Fruit fly (Drosophila melanogaster): ENCODE results near the gene CG34150.

CG34150 gene

DNA sequence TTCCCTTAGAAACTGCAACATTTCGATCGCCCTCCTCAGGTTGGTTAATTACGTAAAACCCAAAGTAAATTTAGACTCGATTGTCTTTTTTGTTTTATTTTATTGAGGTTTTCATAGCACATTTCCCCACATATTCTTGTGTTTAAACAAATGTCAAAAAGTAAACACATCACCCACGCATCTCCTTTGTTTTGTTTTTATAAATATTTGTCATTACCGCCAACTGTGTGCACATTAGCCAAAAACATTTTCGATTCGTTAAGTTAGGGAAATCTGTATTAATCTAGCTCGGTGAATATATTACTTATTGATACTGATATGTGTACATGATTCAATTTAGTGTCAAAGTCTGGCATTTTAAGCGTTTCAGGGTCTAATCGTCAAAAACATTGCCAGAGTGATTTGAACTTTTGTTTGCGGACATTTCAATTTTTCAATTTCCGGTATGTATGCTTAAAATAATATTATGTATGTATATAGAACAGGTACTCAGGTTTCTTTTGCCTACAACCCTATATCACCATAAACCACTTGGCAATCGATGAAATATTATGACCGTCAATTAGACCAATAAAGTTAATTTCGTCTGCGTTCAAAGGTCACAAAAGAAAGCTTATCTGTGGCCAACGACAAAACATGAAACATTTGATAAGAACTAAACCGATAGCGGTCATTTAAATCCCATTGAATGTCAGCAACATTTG, 4.3 kb upstream of the CG34150 start (continued):
- TF ChIP-seq CG10979 (tag; optimal IDR thresholded peaks at IDR 0.05) (peak; percentile 13), CG43689 (GFP tag; IDR thresholded peaks at IDR 0.05) (no peak), HLHmδ (GFP tag; optimal IDR thresholded peaks at IDR 0.05) (no peak), bsh (GFP tag; optimal IDR thresholded peaks at IDR 0.05) (peak in 1 of 2 experiments; percentile 59), Gsc (GFP tag; IDR thresholded peaks at IDR 0.05) (no peak), lola (GFP tag; optimal IDR thresholded peaks at IDR 0.05) (peak in 1 of 3 experiments; percentile 2), CG13424 (tag; optimal IDR thresholded peaks at IDR 0.05) (peak; percentile 54), Aef1 (GFP tag; IDR thresholded peaks at IDR 0.05) (no peak), Xbp1 (GFP tag; optimal IDR thresholded peaks at IDR 0.05) (no peak), CG9215 (GFP tag; IDR thresholded peaks at IDR 0.05) (no peak), Neu2 (GFP tag; optimal IDR thresholded peaks at IDR 0.05; ENCODE audit: borderline replicate concordance) (no peak), CG15073 (GFP tag; optimal IDR thresholded peaks at IDR 0.05) (no peak), Hr3 (GFP tag; optimal IDR thresholded peaks at IDR 0.05) (no peak), CG14860 (GFP tag; IDR thresholded peaks at IDR 0.05; ENCODE audit: partially characterized antibody) (no peak), ci (GFP tag; IDR thresholded peaks at IDR 0.05) (0 out of 3 replicates have a peak, but pooled peaks have one; percentile 37), HmgZ (tag; optimal IDR thresholded peaks at IDR 0.05) (peak; percentile 26), CG9437 (GFP tag; optimal IDR thresholded peaks at IDR 0.05) (no peak), CG7556 (GFP tag; optimal IDR thresholded peaks at IDR 0.05) (no peak), CG12104 (GFP tag; optimal IDR thresholded peaks at IDR 0.05) (peak; percentile 24), CG1832 (GFP tag; optimal IDR thresholded peaks at IDR 0.05) (no peak), MESR4 (GFP tag; optimal IDR thresholded peaks at IDR 0.05) (no peak), Chrac-16 (GFP tag; optimal IDR thresholded peaks at IDR 0.05) (no peak), mirr (GFP tag; optimal IDR thresholded peaks at IDR 0.05) (peak; percentile 39), pros (GFP tag; optimal IDR thresholded peaks at IDR 0.05) (no peak), Mes4 (GFP tag; optimal IDR thresholded peaks at IDR 0.05) (no peak), Trl (optimal IDR thresholded peaks at IDR 0.05) (no peak), Trl (GFP tag; optimal IDR thresholded peaks at IDR 0.05) (no peak), BEAF-32 (GFP tag; optimal IDR thresholded peaks at IDR 0.05) (no peak), ro (GFP tag; IDR thresholded peaks at IDR 0.05) (no peak), tx (GFP tag; optimal IDR thresholded peaks at IDR 0.05) (no peak), CG3407 (GFP tag; optimal IDR thresholded peaks at IDR 0.05) (peak; percentile 60), CG3995 (GFP tag; optimal IDR thresholded peaks at IDR 0.05) (no peak), CG7928 (GFP tag; optimal IDR thresholded peaks at IDR 0.05) (peak; percentile 3), ranshi (GFP tag; IDR thresholded peaks at IDR 0.05) (no peak; the same call in 1 of the 2 replicates), lov (optimal IDR thresholded peaks at IDR 0.05) (no peak), lov (GFP tag; IDR thresholded peaks at IDR 0.05) (no peak), Abd-B (GFP tag; optimal IDR thresholded peaks at IDR 0.05) (no peak), CG6254 (GFP tag; optimal IDR thresholded peaks at IDR 0.05) (peak; percentile 27), CG14014 (GFP tag; IDR thresholded peaks at IDR 0.05) (peak; percentile 25; the same call in 1 of the 2 replicates), ac (GFP tag; optimal IDR thresholded peaks at IDR 0.05) (no peak), bbx (GFP tag; IDR thresholded peaks at IDR 0.05; ENCODE audit: partially characterized antibody) (no peak), CG31388 (GFP tag; optimal IDR thresholded peaks at IDR 0.05) (no peak), hth (optimal IDR thresholded peaks at IDR 0.05) (no peak), Hr78 (GFP tag; optimal IDR thresholded peaks at IDR 0.05) (peak in 1 of 2 experiments; percentile 33), Dll (GFP tag; IDR thresholded peaks at IDR 0.05; ENCODE audit: partially characterized antibody) (no peak), maf-S (GFP tag; optimal IDR thresholded peaks at IDR 0.05) (no peak), CG9932 (GFP tag; IDR thresholded peaks at IDR 0.05) (no peak), twi (tag; optimal IDR thresholded peaks at IDR 0.05) (no peak), stc (GFP tag; IDR thresholded peaks at IDR 0.05) (no peak), CG10267 (tag; optimal IDR thresholded peaks at IDR 0.05) (peak; percentile 2)

Measured in whole organism, embryonic.